Fruit fly (Drosophila melanogaster) whole organism, embryonic: Measurements from ENCODE around the gene CG13250.

Experiments
- B-H2 ChIP-seq: fragments of 200-800 bp; sonication (Bioruptor generic); optimal IDR thresholded peaks from 2 replicates; lab custom pipeline; 2018; ENCODE audit warnings: missing biosample characterization, mild to moderate bottlenecking, missing genetic modification characterization
- CG11723 ChIP-seq: fragments of 200-800 bp; sonication (Bioruptor generic); optimal IDR thresholded peaks from 2 replicates; lab custom pipeline; 2017; ENCODE audit warnings: missing biosample characterization, mild to moderate bottlenecking, missing genetic modification characterization
- CG12942 ChIP-seq: fragments of 200-800 bp; sonication (Bioruptor generic); optimal IDR thresholded peaks from 3 replicates; lab custom pipeline; 2016; ENCODE audit warnings: missing biosample characterization, missing genetic modification characterization
- CG13624 ChIP-seq: fragments of 200-800 bp; sonication (Bioruptor generic); optimal IDR thresholded peaks from 2 replicates; lab custom pipeline; 2016; ENCODE audit warnings: missing biosample characterization, missing genetic modification characterization
- CG14441 ChIP-seq: fragments of 200-800 bp; sonication (Bioruptor generic); IDR thresholded peaks from 2 replicates; pipeline ENCODE4 v1.3.6; 2022; ENCODE audit warnings: missing biosample characterization, missing genetic modification characterization
- CG15269 ChIP-seq: fragments of 200-800 bp; sonication (Bioruptor generic); optimal IDR thresholded peaks from 2 replicates; lab custom pipeline; 2018; ENCODE audit warnings: missing biosample characterization, mild to moderate bottlenecking, missing genetic modification characterization, moderate library complexity
- CG16815 ChIP-seq: fragments of 200-800 bp; sonication (Bioruptor generic); optimal IDR thresholded peaks from 3 replicates; lab custom pipeline; 2017; ENCODE audit warnings: missing biosample characterization, mild to moderate bottlenecking, missing genetic modification characterization
- CG17361 ChIP-seq: fragments of 200-800 bp; sonication (Bioruptor generic); IDR thresholded peaks from 3 replicates; pipeline ENCODE4 v1.3.6; 2022; ENCODE audit warnings: missing biosample characterization, missing genetic modification characterization
- CG18262 ChIP-seq: fragments of 200-800 bp; optimal IDR thresholded peaks from 3 replicates; lab custom pipeline; 2019; ENCODE audit warnings: missing biosample characterization, mild to moderate bottlenecking, missing genetic modification characterization, moderate library complexity
- CG2116 ChIP-seq: fragments of 200-800 bp; sonication (Bioruptor generic); optimal IDR thresholded peaks from 3 replicates; lab custom pipeline; 2018; ENCODE audit warnings: missing biosample characterization, mild to moderate bottlenecking, missing genetic modification characterization
- CG7372 ChIP-seq: fragments of 200-800 bp; sonication (Bioruptor generic); IDR thresholded peaks from 2 replicates; pipeline ENCODE4 v1.3.6; 2022; ENCODE audit warnings: missing biosample characterization, missing genetic modification characterization
- CG7745 ChIP-seq: fragments of 200-800 bp; sonication (Bioruptor generic); optimal IDR thresholded peaks from 2 replicates; lab custom pipeline; 2018; ENCODE audit warnings: missing biosample characterization, mild to moderate bottlenecking, missing genetic modification characterization, moderate library complexity
- CG7987 ChIP-seq: fragments of 200-800 bp; sonication (Bioruptor generic); optimal IDR thresholded peaks from 2 replicates; lab custom pipeline; 2018; ENCODE audit warnings: missing biosample characterization, mild to moderate bottlenecking, missing genetic modification characterization, moderate library complexity
- CG9932 ChIP-seq: fragments of 200-800 bp; sonication (Bioruptor generic); IDR thresholded peaks from 2 replicates; pipeline ENCODE4 v1.3.6; 2022; ENCODE audit warnings: missing biosample characterization, missing genetic modification characterization
- Dll ChIP-seq: fragments of 200-800 bp; sonication (Bioruptor generic); IDR thresholded peaks from 4 replicates; pipeline ENCODE4 v1.3.6; 2022; ENCODE audit warnings: missing biosample characterization, missing genetic modification characterization; ENCODE audit not compliant: partially characterized antibody
- Doc2 ChIP-seq: fragments of 200-800 bp; sonication (Bioruptor generic); IDR thresholded peaks from 2 replicates; pipeline ENCODE4 v1.3.6; 2022; ENCODE audit warnings: missing biosample characterization, missing genetic modification characterization
- E2f2 ChIP-seq: fragments of 200-800 bp; sonication (Bioruptor generic); IDR thresholded peaks from 2 replicates; pipeline ENCODE4 v1.3.6; 2022; ENCODE audit warnings: missing biosample characterization, missing genetic modification characterization
- Eip74EF ChIP-seq, 2 experiments: fragments of 200-800 bp in 1 of 2; fragments of >200 bp in 1 of 2; sonication (Bioruptor generic) in 1 of 2; optimal IDR thresholded peaks; 2 replicates each; lab custom pipeline; 2017 to 2019; ENCODE audit warnings: missing biosample characterization in 2 of 2, missing genetic modification characterization in 2 of 2, mild to moderate bottlenecking in 1 of 2, moderate library complexity in 1 of 2
- Fer1 ChIP-seq: fragments of 200-800 bp; sonication (Bioruptor generic); optimal IDR thresholded peaks from 2 replicates; lab custom pipeline; 2017; ENCODE audit warnings: missing biosample characterization, mild to moderate bottlenecking, missing genetic modification characterization
- HmgD ChIP-seq: fragments of 200-800 bp; sonication (Bioruptor generic); optimal IDR thresholded peaks from 3 replicates; lab custom pipeline; 2016; ENCODE audit warnings: missing biosample characterization, missing genetic modification characterization
- Hr51 ChIP-seq, 2 experiments: fragments of 200-800 bp; sonication (Bioruptor generic); optimal IDR thresholded peaks; 2 replicates in 1 of 2; 3 replicates in 1 of 2; lab custom pipeline; 2016 to 2018; ENCODE audit warnings: missing biosample characterization in 2 of 2, missing genetic modification characterization in 2 of 2, mild to moderate bottlenecking in 1 of 2, moderate library complexity in 1 of 2
- Hr78 ChIP-seq, 2 experiments: fragments of 200-800 bp in 1 of 2; fragments of >200 bp in 1 of 2; sonication (Bioruptor generic) in 1 of 2; optimal IDR thresholded peaks; 2 replicates each; lab custom pipeline; 2017 to 2019; ENCODE audit warnings: missing biosample characterization in 2 of 2, missing genetic modification characterization in 2 of 2, mild to moderate bottlenecking in 1 of 2, moderate library complexity in 1 of 2
- Lpt ChIP-seq: fragments of >200 bp; optimal IDR thresholded peaks from 2 replicates; lab custom pipeline; 2018; ENCODE audit warnings: missing biosample characterization, missing genetic modification characterization
- MBD-R2 ChIP-seq: fragments of 200-800 bp; sonication (Bioruptor generic); IDR thresholded peaks from 2 replicates; pipeline ENCODE4 v1.3.6; 2022; ENCODE audit warnings: missing biosample characterization, missing genetic modification characterization
- NK7.1 ChIP-seq: fragments of 200-800 bp; sonication (Bioruptor generic); optimal IDR thresholded peaks from 3 replicates; lab custom pipeline; 2016; ENCODE audit warnings: missing biosample characterization, missing genetic modification characterization
- Opbp ChIP-seq: fragments of 200-800 bp; sonication (Bioruptor generic); IDR thresholded peaks from 3 replicates; pipeline ENCODE4 v1.3.6; 2022; ENCODE audit warnings: missing biosample characterization, missing genetic modification characterization; ENCODE audit not compliant: partially characterized antibody
- Rx ChIP-seq: fragments of 200-800 bp; sonication (Bioruptor generic); IDR thresholded peaks from 2 replicates; pipeline ENCODE4 v1.3.6; 2022; ENCODE audit warnings: missing biosample characterization, missing genetic modification characterization
- Sox102F ChIP-seq: fragments of 200-800 bp; sonication (Bioruptor generic); optimal IDR thresholded peaks from 2 replicates; lab custom pipeline; 2018; ENCODE audit warnings: missing biosample characterization, mild to moderate bottlenecking, missing genetic modification characterization, moderate library complexity
- Ssrp ChIP-seq: fragments of 200-800 bp; sonication (Bioruptor generic); optimal IDR thresholded peaks from 2 replicates; lab custom pipeline; 2018; ENCODE audit warnings: missing biosample characterization, mild to moderate bottlenecking, missing genetic modification characterization, moderate library complexity
- ap ChIP-seq: fragments of 200-800 bp; sonication (Bioruptor generic); IDR thresholded peaks from 2 replicates; pipeline ENCODE4 v1.3.6; 2022; ENCODE audit warnings: missing biosample characterization, missing genetic modification characterization
- bigmax ChIP-seq: fragments of 200-800 bp; sonication (Bioruptor generic); optimal IDR thresholded peaks from 2 replicates; lab custom pipeline; 2018; ENCODE audit warnings: missing biosample characterization, mild to moderate bottlenecking, missing genetic modification characterization
- ci ChIP-seq: fragments of 200-800 bp; sonication (Bioruptor generic); IDR thresholded peaks from 3 replicates; pipeline ENCODE4 v1.3.6; 2022; ENCODE audit warnings: missing biosample characterization, missing genetic modification characterization
- croc ChIP-seq: fragments of 200-800 bp; sonication (Bioruptor generic); conservative IDR thresholded peaks from 3 replicates; pipeline ENCODE4 v1.3.6; 2022; ENCODE audit warnings: missing biosample characterization, missing genetic modification characterization
- disco-r ChIP-seq: fragments of 200-800 bp; sonication (Bioruptor generic); optimal IDR thresholded peaks from 2 replicates; lab custom pipeline; 2016; ENCODE audit warnings: missing biosample characterization, missing genetic modification characterization
- dm ChIP-seq: fragments of 200-800 bp; sonication (Bioruptor generic); optimal IDR thresholded peaks from 3 replicates; lab custom pipeline; 2016; ENCODE audit warnings: missing biosample characterization, missing genetic modification characterization
- dpn ChIP-seq, 2 experiments: fragments of 200-800 bp; sonication (Bioruptor generic); optimal IDR thresholded peaks; 3 replicates each; lab custom pipeline; 2016; ENCODE audit warnings: missing biosample characterization in 2 of 2, missing genetic modification characterization in 2 of 2
- fd96Cb ChIP-seq: fragments of 200-800 bp; sonication (Bioruptor generic); optimal IDR thresholded peaks from 2 replicates; lab custom pipeline; 2018; ENCODE audit warnings: missing biosample characterization, mild to moderate bottlenecking, missing genetic modification characterization, moderate library complexity
- gce ChIP-seq: fragments of 200-800 bp; sonication (Bioruptor generic); IDR thresholded peaks from 3 replicates; pipeline ENCODE4 v1.3.6; 2022; ENCODE audit warnings: missing biosample characterization, missing genetic modification characterization
- lab ChIP-seq: fragments of 200-800 bp; sonication (Bioruptor generic); optimal IDR thresholded peaks from 3 replicates; lab custom pipeline; 2017; ENCODE audit warnings: missing biosample characterization, missing genetic modification characterization, mild to moderate bottlenecking, moderate library complexity, missing genetic modification reagents
- mirr ChIP-seq: fragments of 200-800 bp; sonication (Bioruptor generic); optimal IDR thresholded peaks from 3 replicates; lab custom pipeline; 2018; ENCODE audit warnings: missing biosample characterization, mild to moderate bottlenecking, missing genetic modification characterization
- nerfin-1 ChIP-seq: fragments of 200-800 bp; sonication (Bioruptor generic); optimal IDR thresholded peaks from 3 replicates; lab custom pipeline; 2019; ENCODE audit warnings: missing biosample characterization, mild to moderate bottlenecking, missing genetic modification characterization, moderate library complexity
- otp ChIP-seq: fragments of 200-800 bp; sonication (Bioruptor generic); IDR thresholded peaks from 3 replicates; pipeline ENCODE4, ENCODE4 v1.3.6; 2022; ENCODE audit warnings: missing biosample characterization, missing genetic modification characterization
- run ChIP-seq: fragments of 200-800 bp; sonication (Bioruptor generic); optimal IDR thresholded peaks from 3 replicates; lab custom pipeline; 2018; ENCODE audit warnings: missing biosample characterization, mild to moderate bottlenecking, missing genetic modification characterization
- stc ChIP-seq: fragments of 200-800 bp; sonication (Bioruptor generic); IDR thresholded peaks from 2 replicates; pipeline ENCODE4 v1.3.6; 2022; ENCODE audit warnings: missing biosample characterization, missing genetic modification characterization
- tgo ChIP-seq: fragments of 200-800 bp; sonication (Bioruptor generic); IDR thresholded peaks from 3 replicates; pipeline ENCODE4 v1.3.6; 2022; ENCODE audit warnings: missing biosample characterization, missing genetic modification characterization
- tio ChIP-seq: fragments of 200-800 bp; sonication (Bioruptor generic); optimal IDR thresholded peaks from 2 replicates; lab custom pipeline; 2017; ENCODE audit warnings: missing biosample characterization, missing genetic modification characterization, inconsistent platforms
- vfl ChIP-seq: fragments of 200-800 bp; sonication (Bioruptor generic); optimal IDR thresholded peaks from 2 replicates; lab custom pipeline; 2016; ENCODE audit warnings: missing biosample characterization, missing genetic modification characterization
- wor ChIP-seq: fragments of 200-800 bp; sonication (Bioruptor generic); IDR thresholded peaks from 2 replicates; pipeline ENCODE4 v1.3.6; 2022; ENCODE audit warnings: missing biosample characterization, missing genetic modification characterization
- zen ChIP-seq: fragments of 200-800 bp; sonication (Bioruptor generic); optimal IDR thresholded peaks from 3 replicates; lab custom pipeline; 2018; ENCODE audit warnings: missing biosample characterization, mild to moderate bottlenecking, missing genetic modification characterization, moderate library complexity
- zen2 ChIP-seq: fragments of 200-800 bp; sonication (Bioruptor generic); IDR thresholded peaks from 3 replicates; pipeline ENCODE4 v1.3.6; 2022; ENCODE audit warnings: missing biosample characterization, missing genetic modification characterization; ENCODE audit not compliant: partially characterized antibody

CG13250 gene

dm6 chr3L:20520687-20521169 is 12.8 kb upstream of the CG13250 start, which contains the start of the genes mTerf3 and CG5104 (continued):
- TF ChIP-seq zen2 (GFP tag; lab: Robert Waterston, UW) = no peak
- TF ChIP-seq Fer1 (GFP tag; lab: Kevin White, UChicago) = peak; percentile 17
- TF ChIP-seq fd96Cb (tag; lab: Kevin White, UChicago) = no peak
- no peak for TF ChIP-seq mirr (GFP tag; lab: Kevin White, UChicago)
- TF ChIP-seq vfl = no peak
- TF ChIP-seq croc (GFP tag; lab: Robert Waterston, UW) = no peak
- TF ChIP-seq dpn (GFP tag; optimal IDR thresholded peaks at IDR 0.05; lab: Kevin White, UChicago) = peak in 1 of 2 experiments; percentile 30
- TF ChIP-seq disco-r = no peak
- TF ChIP-seq CG7987 (GFP tag; lab: Kevin White, UChicago) = no peak
- TF ChIP-seq CG7372 (GFP tag; lab: Robert Waterston, UW) = no peak
- peak; percentile 86 for TF ChIP-seq nerfin-1 (tag; lab: Kevin White, UChicago)
- TF ChIP-seq Lpt (GFP tag; lab: Kevin White, UChicago) = no peak
- TF ChIP-seq CG18262 = peak; percentile 19
- TF ChIP-seq bigmax (GFP tag; lab: Kevin White, UChicago) = no peak
- no peak for TF ChIP-seq lab (GFP tag; lab: Kevin White, UChicago)
- no peak for TF ChIP-seq Doc2
- peak in 1 of 2 experiments; percentile 16 for TF ChIP-seq Hr51 (GFP tag; optimal IDR thresholded peaks at IDR 0.05; lab: Kevin White, UChicago)
- TF ChIP-seq CG13624 (GFP tag; lab: Kevin White, UChicago) = no peak
- TF ChIP-seq ap (GFP tag; lab: Robert Waterston, UW) = no peak
- TF ChIP-seq wor = no peak
- TF ChIP-seq CG15269 = no peak
- no peak for TF ChIP-seq Rx (GFP tag; lab: Robert Waterston, UW)
- no peak for TF ChIP-seq HmgD
- TF ChIP-seq CG9932 (GFP tag; lab: Robert Waterston, UW) = peak; percentile 38; the same call in 1 of the 2 replicates
- peak; percentile 42 for TF ChIP-seq CG2116 (GFP tag; lab: Kevin White, UChicago)
- no peak for TF ChIP-seq CG16815
- TF ChIP-seq CG17361 (GFP tag; lab: Robert Waterston, UW) = peak; percentile 40; the same call in 1 of the 3 replicates
- TF ChIP-seq tio (GFP tag; lab: Kevin White, UChicago) = no peak
- TF ChIP-seq Ssrp (tag; lab: Kevin White, UChicago) = peak; percentile 7
- peak; percentile 31 for TF ChIP-seq dm (GFP tag; lab: Kevin White, UChicago)
- no peak for TF ChIP-seq otp (GFP tag; lab: Robert Waterston, UW)
- no peak for TF ChIP-seq B-H2 (GFP tag; lab: Kevin White, UChicago)
- TF ChIP-seq Dll (GFP tag; lab: Robert Waterston, UW) = no peak
- TF ChIP-seq Eip74EF (GFP tag; optimal IDR thresholded peaks at IDR 0.05; lab: Kevin White, UChicago) = no peak
- no peak for TF ChIP-seq tgo (GFP tag; lab: Robert Waterston, UW)
- TF ChIP-seq CG7745 (tag; lab: Kevin White, UChicago) = no peak
- no peak for TF ChIP-seq NK7.1 (GFP tag; lab: Kevin White, UChicago)
- no peak for TF ChIP-seq run (tag; lab: Kevin White, UChicago)
- TF ChIP-seq stc (GFP tag; lab: Robert Waterston, UW) = no peak
- TF ChIP-seq CG14441 (GFP tag; lab: Robert Waterston, UW) = no peak
- no peak for TF ChIP-seq ci (GFP tag; lab: Robert Waterston, UW)
- TF ChIP-seq Opbp (GFP tag; lab: Robert Waterston, UW) = no peak
- TF ChIP-seq CG11723 (GFP tag; lab: Kevin White, UChicago) = no peak
- TF ChIP-seq zen (tag; lab: Kevin White, UChicago) = no peak
- TF ChIP-seq E2f2 (GFP tag; lab: Robert Waterston, UW) = peak; percentile 24
- no peak for TF ChIP-seq gce (GFP tag; lab: Robert Waterston, UW)
- TF ChIP-seq MBD-R2 (GFP tag; lab: Robert Waterston, UW) = peak; percentile 53; the same call in 1 of the 2 replicates
- peak; percentile 18 for TF ChIP-seq CG12942 (GFP tag; lab: Kevin White, UChicago)
- no peak for TF ChIP-seq Hr78 (GFP tag; optimal IDR thresholded peaks at IDR 0.05; lab: Kevin White, UChicago)
- peak; percentile 0 for TF ChIP-seq Sox102F (GFP tag; lab: Kevin White, UChicago)
